Worm (Caenorhabditis elegans) whole organism, L4/young adult: Measurements from ENCODE around the gene cbs-1.

Experiments used
- W03F9.2 ChIP-seq: fragments of 150-350 bp; optimal IDR thresholded peaks from 2 replicates; lab custom pipeline; 2014; ENCODE audit warnings: missing biosample characterization, missing genetic modification characterization
- dao-5 ChIP-seq: sonication (generic microtip); optimal IDR thresholded peaks from 2 replicates; lab custom pipeline; 2016; ENCODE audit warnings: missing genotype, missing genetic modification characterization, moderate library complexity, missing compliant biosample characterization
- him-1 ChIP-seq: sonication (generic microtip); optimal IDR thresholded peaks from 2 replicates; lab custom pipeline; 2016; ENCODE audit warnings: missing genotype, missing genetic modification reagents, missing genetic modification characterization, missing compliant biosample characterization

DNA sequence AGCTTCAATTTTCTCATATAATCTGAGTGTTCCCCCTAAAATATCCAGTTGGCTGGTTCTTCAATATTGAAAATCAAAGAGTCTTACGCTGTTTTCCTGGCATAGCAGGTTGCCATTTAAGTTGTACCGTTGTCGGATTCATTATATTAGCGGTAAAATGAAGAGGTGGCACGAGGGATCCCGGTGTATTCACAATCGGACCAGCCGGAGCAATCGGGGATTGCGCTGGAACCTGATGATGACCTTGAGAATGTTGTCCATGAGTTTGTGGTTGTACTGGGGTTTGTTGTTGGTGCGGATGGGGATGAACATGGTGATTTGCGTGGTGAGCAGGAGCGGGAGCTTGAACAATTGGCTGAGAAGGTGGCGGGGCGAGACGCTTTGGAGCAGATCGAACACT lies 9.6 kb upstream of the cbs-1 start:
- no peak for TF ChIP-seq him-1 (tag; lab: Kevin White, UChicago)
- TF ChIP-seq W03F9.2 (tag; lab: Kevin White, UChicago) = no peak
- TF ChIP-seq dao-5 (tag; lab: Kevin White, UChicago) = no peak
